ENCODE assay signal across 1 fruit fly cellular context in genomic region chrX:522357-523043, dm6.
TF ChIP-seq lines count a peak whose summit lies in the region.

No protein-coding gene starts in this region.

TF ChIP-seq in whole organism, embryonic, 481 proteins besides CTCF, POLR2A, EP300 and RAD21 (continued from another document and continues in another):
- TF ChIP-seq sens-2 (GFP tag; IDR thresholded peaks at IDR 0.05; lab: Robert Waterston, UW) (peak; percentile 77), disco-r (GFP tag; optimal IDR thresholded peaks at IDR 0.05; lab: Kevin White, UChicago) (peak; percentile 66), Fer2 (tag; optimal IDR thresholded peaks at IDR 0.05; lab: Kevin White, UChicago) (peak; percentile 72), lbe (GFP tag; optimal IDR thresholded peaks at IDR 0.05; lab: Kevin White, UChicago) (peak; percentile 78), Atf-2 (GFP tag; optimal IDR thresholded peaks at IDR 0.05; lab: Kevin White, UChicago) (peak; percentile 81), CG9437 (GFP tag; optimal IDR thresholded peaks at IDR 0.05; lab: Kevin White, UChicago) (no peak), Ptx1 (GFP tag; IDR thresholded peaks at IDR 0.05; lab: Robert Waterston, UW) (peak; percentile 83), org-1 (GFP tag; optimal IDR thresholded peaks at IDR 0.05; lab: Kevin White, UChicago) (peak; percentile 79), wek (GFP tag; optimal IDR thresholded peaks at IDR 0.05; lab: Kevin White, UChicago) (peak; percentile 67), CG18011 (GFP tag; optimal IDR thresholded peaks at IDR 0.05; lab: Kevin White, UChicago) (peak; percentile 61), CG32772 (GFP tag; IDR thresholded peaks at IDR 0.05; lab: Robert Waterston, UW) (peak; percentile 71), CG4404 (GFP tag; IDR thresholded peaks at IDR 0.05; lab: Robert Waterston, UW) (peak; percentile 55; the same call in 1 of the 2 replicates), inv (GFP tag; IDR thresholded peaks at IDR 0.05; lab: Robert Waterston, UW; ENCODE audit: partially characterized antibody) (no peak), Adf1 (GFP tag; IDR thresholded peaks at IDR 0.05; lab: Robert Waterston, UW) (peak; percentile 44; the same call in 1 of the 2 replicates), HLH54F (GFP tag; optimal IDR thresholded peaks at IDR 0.05; lab: Kevin White, UChicago) (peak; percentile 93), CG34224 (GFP tag; IDR thresholded peaks at IDR 0.05; lab: Robert Waterston, UW; ENCODE audit: partially characterized antibody) (no peak), abd-A (tag; optimal IDR thresholded peaks at IDR 0.05; lab: Kevin White, UChicago) (peak; percentile 55), CG17912 (GFP tag; optimal IDR thresholded peaks at IDR 0.05; lab: Kevin White, UChicago) (peak; percentile 74), chif (GFP tag; optimal IDR thresholded peaks at IDR 0.05; lab: Kevin White, UChicago) (peak; percentile 74 to 78), MTF-1 (GFP tag; optimal IDR thresholded peaks at IDR 0.05; lab: Kevin White, UChicago; ENCODE audit: borderline replicate concordance) (peak; percentile 71), CG43689 (GFP tag; IDR thresholded peaks at IDR 0.05; lab: Robert Waterston, UW) (peak; percentile 79), CG11456 (GFP tag; IDR thresholded peaks at IDR 0.05; lab: Robert Waterston, UW) (peak; percentile 97), CG15011 (GFP tag; optimal IDR thresholded peaks at IDR 0.05; lab: Kevin White, UChicago) (peak; percentile 37), Nf-YC (tag; optimal IDR thresholded peaks at IDR 0.05; lab: Kevin White, UChicago) (peak; percentile 76), Dp (GFP tag; optimal IDR thresholded peaks at IDR 0.05; lab: Kevin White, UChicago) (no peak), CG6654 (GFP tag; optimal IDR thresholded peaks at IDR 0.05; lab: Kevin White, UChicago) (peak; percentile 8), CG10321 (GFP tag; IDR thresholded peaks at IDR 0.05; lab: Robert Waterston, UW) (no peak), croc (GFP tag; conservative IDR thresholded peaks at IDR 0.05; lab: Robert Waterston, UW) (peak; percentile 35; the same call in 1 of the 3 replicates), Awh (GFP tag; IDR thresholded peaks at IDR 0.05; lab: Robert Waterston, UW) (peak; percentile 82), Scr (GFP tag; IDR thresholded peaks at IDR 0.05; lab: Robert Waterston, UW; ENCODE audit: partially characterized antibody) (no peak), CG2120 (GFP tag; optimal IDR thresholded peaks at IDR 0.05; lab: Kevin White, UChicago) (peak; percentile 96), otp (GFP tag; IDR thresholded peaks at IDR 0.05; lab: Robert Waterston, UW) (peak; percentile 80; the same call in 2 of the 3 replicates), Lim3 (GFP tag; IDR thresholded peaks at IDR 0.05; lab: Robert Waterston, UW) (no peak), vfl (GFP tag; optimal IDR thresholded peaks at IDR 0.05; lab: Kevin White, UChicago) (peak; percentile 88), fu2 (GFP tag; optimal IDR thresholded peaks at IDR 0.05; lab: Kevin White, UChicago) (peak; percentile 82), Hmx (GFP tag; optimal IDR thresholded peaks at IDR 0.05; lab: Kevin White, UChicago) (peak; percentile 29), crc (GFP tag; optimal IDR thresholded peaks at IDR 0.05; lab: Kevin White, UChicago) (peak; percentile 85), Dek (tag; optimal IDR thresholded peaks at IDR 0.05; lab: Kevin White, UChicago) (peak; percentile 80), HmgD (GFP tag; optimal IDR thresholded peaks at IDR 0.05; lab: Kevin White, UChicago) (peak; percentile 87), Ssrp (tag; optimal IDR thresholded peaks at IDR 0.05; lab: Kevin White, UChicago) (peak; percentile 26), exex (tag; optimal IDR thresholded peaks at IDR 0.05; lab: Kevin White, UChicago) (peak; percentile 52), NC2β (GFP tag; optimal IDR thresholded peaks at IDR 0.05; lab: Kevin White, UChicago) (peak; percentile 84), oc (tag; optimal IDR thresholded peaks at IDR 0.05; lab: Kevin White, UChicago) (peak; percentile 69), lab (GFP tag; optimal IDR thresholded peaks at IDR 0.05; lab: Kevin White, UChicago) (peak; percentile 94), Oli (tag; optimal IDR thresholded peaks at IDR 0.05; lab: Kevin White, UChicago) (peak; percentile 52), CG18619 (GFP tag; optimal IDR thresholded peaks at IDR 0.05; lab: Kevin White, UChicago) (peak; percentile 84), wor (GFP tag; IDR thresholded peaks at IDR 0.05; lab: Robert Waterston, UW) (no peak), CG11695 (GFP tag; IDR thresholded peaks at IDR 0.05; lab: Robert Waterston, UW) (peak; percentile 42; the same call in 1 of the 3 replicates), CG6791 (GFP tag; IDR thresholded peaks at IDR 0.05; lab: Robert Waterston, UW; ENCODE audit: partially characterized antibody) (no peak), D (optimal IDR thresholded peaks at IDR 0.05; lab: Kevin White, UChicago) (no peak), D (GFP tag; optimal IDR thresholded peaks at IDR 0.05; lab: Kevin White, UChicago) (peak; percentile 17), CG4282 (GFP tag; optimal IDR thresholded peaks at IDR 0.05; lab: Kevin White, UChicago) (peak; percentile 75), dati (GFP tag; IDR thresholded peaks at IDR 0.05; lab: Robert Waterston, UW) (peak; percentile 62), onecut (GFP tag; IDR thresholded peaks at IDR 0.05; lab: Robert Waterston, UW) (peak; percentile 98), MESR4 (GFP tag; optimal IDR thresholded peaks at IDR 0.05; lab: Kevin White, UChicago) (peak; percentile 27), br (optimal IDR thresholded peaks at IDR 0.05; lab: Kevin White, UChicago) (no peak), hb (GFP tag; IDR thresholded peaks at IDR 0.05; lab: Robert Waterston, UW; ENCODE audit: partially characterized antibody) (no peak), CG8765 (GFP tag; IDR thresholded peaks at IDR 0.05; lab: Robert Waterston, UW) (peak; percentile 63; the same call in 1 of the 2 replicates), odd (GFP tag; optimal IDR thresholded peaks at IDR 0.05; lab: Kevin White, UChicago) (peak; percentile 58), maf-S (GFP tag; optimal IDR thresholded peaks at IDR 0.05; lab: Kevin White, UChicago) (peak; percentile 83), CG9817 (tag; optimal IDR thresholded peaks at IDR 0.05; lab: Kevin White, UChicago) (peak; percentile 87), CG5245 (GFP tag; optimal IDR thresholded peaks at IDR 0.05; lab: Kevin White, UChicago) (peak; percentile 84), Oaz (GFP tag; IDR thresholded peaks at IDR 0.05; lab: Robert Waterston, UW) (peak; percentile 48), CkIIα-i1 (GFP tag; IDR thresholded peaks at IDR 0.05; lab: Robert Waterston, UW) (no peak), gro (GFP tag; optimal IDR thresholded peaks at IDR 0.05; lab: Kevin White, UChicago) (peak; percentile 93), CG3163 (GFP tag; optimal IDR thresholded peaks at IDR 0.05; lab: Kevin White, UChicago) (peak; percentile 77), psq (GFP tag; optimal IDR thresholded peaks at IDR 0.05; lab: Kevin White, UChicago) (peak; percentile 8), Pdp1 (GFP tag; optimal IDR thresholded peaks at IDR 0.05; lab: Kevin White, UChicago) (peak; percentile 83 to 87), sug (tag; optimal IDR thresholded peaks at IDR 0.05; lab: Kevin White, UChicago) (peak; percentile 84), tup (GFP tag; optimal IDR thresholded peaks at IDR 0.05; lab: Kevin White, UChicago) (peak; percentile 60), pnt (GFP tag; optimal IDR thresholded peaks at IDR 0.05; lab: Kevin White, UChicago) (peak; percentile 86), CG3065 (GFP tag; optimal IDR thresholded peaks at IDR 0.05; lab: Kevin White, UChicago) (peak; percentile 8), Rx (GFP tag; IDR thresholded peaks at IDR 0.05; lab: Robert Waterston, UW) (peak; percentile 71), Hsf (GFP tag; optimal IDR thresholded peaks at IDR 0.05; lab: Kevin White, UChicago) (peak; percentile 83), Gsc (GFP tag; IDR thresholded peaks at IDR 0.05; lab: Robert Waterston, UW) (no peak), zfh2 (GFP tag; optimal IDR thresholded peaks at IDR 0.05; lab: Kevin White, UChicago) (peak; percentile 94), CG2129 (GFP tag; IDR thresholded peaks at IDR 0.05; lab: Robert Waterston, UW; ENCODE audit: partially characterized antibody) (no peak), CG31224 (GFP tag; IDR thresholded peaks at IDR 0.05; lab: Robert Waterston, UW) (peak; percentile 67), CG5953 (GFP tag; IDR thresholded peaks at IDR 0.05; lab: Robert Waterston, UW) (peak; percentile 75), CG9609 (GFP tag; optimal IDR thresholded peaks at IDR 0.05; lab: Kevin White, UChicago) (peak; percentile 85), CG30431 (GFP tag; optimal IDR thresholded peaks at IDR 0.05; lab: Kevin White, UChicago) (no peak), CG12071 (GFP tag; optimal IDR thresholded peaks at IDR 0.05; lab: Kevin White, UChicago) (peak; percentile 88), pum (GFP tag; optimal IDR thresholded peaks at IDR 0.05; lab: Kevin White, UChicago) (peak; percentile 85), fd3F (GFP tag; optimal IDR thresholded peaks at IDR 0.05; lab: Kevin White, UChicago) (peak; percentile 71), ems (GFP tag; optimal IDR thresholded peaks at IDR 0.05; lab: Kevin White, UChicago) (peak; percentile 79), Doc2 (GFP tag; IDR thresholded peaks at IDR 0.05; lab: Robert Waterston, UW) (peak; percentile 65; the same call in 1 of the 2 replicates), gt (GFP tag; IDR thresholded peaks at IDR 0.05; lab: Robert Waterston, UW) (peak; percentile 60; the same call in 1 of the 2 replicates), tio (GFP tag; optimal IDR thresholded peaks at IDR 0.05; lab: Kevin White, UChicago) (peak; percentile 22), dimm (GFP tag; IDR thresholded peaks at IDR 0.05; lab: Robert Waterston, UW) (0 out of 2 replicates have a peak, but pooled peaks have one; percentile 48), MBD-R2 (GFP tag; IDR thresholded peaks at IDR 0.05; lab: Robert Waterston, UW) (peak; percentile 69), Nf-YA (GFP tag; IDR thresholded peaks at IDR 0.05; lab: Robert Waterston, UW) (no peak), Mes4 (GFP tag; optimal IDR thresholded peaks at IDR 0.05; lab: Kevin White, UChicago) (peak; percentile 73), CG16779 (GFP tag; IDR thresholded peaks at IDR 0.05; lab: Robert Waterston, UW) (peak; percentile 93), Hr39 (optimal IDR thresholded peaks at IDR 0.05; lab: Kevin White, UChicago) (no peak), CG12391 (tag; optimal IDR thresholded peaks at IDR 0.05; lab: Kevin White, UChicago) (peak; percentile 61), CG10959 (GFP tag; IDR thresholded peaks at IDR 0.05; lab: Robert Waterston, UW) (peak; percentile 66; the same call in 1 of the 2 replicates), CG10462 (GFP tag; optimal IDR thresholded peaks at IDR 0.05; lab: Kevin White, UChicago) (peak; percentile 20), Ets65A (GFP tag; lab: Kevin White, UChicago) (peak; percentile 95), sc (optimal IDR thresholded peaks at IDR 0.05; lab: Kevin White, UChicago) (no peak), sc (GFP tag; optimal IDR thresholded peaks at IDR 0.05; lab: Kevin White, UChicago) (no peak), CG8944 (GFP tag; optimal IDR thresholded peaks at IDR 0.05; lab: Kevin White, UChicago) (peak; percentile 84), btn (GFP tag; optimal IDR thresholded peaks at IDR 0.05; lab: Kevin White, UChicago) (peak; percentile 3), dysf (GFP tag; IDR thresholded peaks at IDR 0.05; lab: Robert Waterston, UW) (peak; percentile 88), CG34422 (GFP tag; IDR thresholded peaks at IDR 0.05; lab: Robert Waterston, UW) (peak; percentile 84), HLH3B (GFP tag; IDR thresholded peaks at IDR 0.05; lab: Robert Waterston, UW) (peak; percentile 81), schlank (tag; optimal IDR thresholded peaks at IDR 0.05; lab: Kevin White, UChicago) (peak; percentile 88), CG13894 (tag; optimal IDR thresholded peaks at IDR 0.05; lab: Kevin White, UChicago) (peak; percentile 90), en (GFP tag; optimal IDR thresholded peaks at IDR 0.05; lab: Kevin White, UChicago) (peak; percentile 77), CG11560 (tag; IDR thresholded peaks at IDR 0.05; lab: Robert Waterston, UW) (no peak; the same call in 2 of the 3 replicates), CG2202 (tag; optimal IDR thresholded peaks at IDR 0.05; lab: Kevin White, UChicago) (peak; percentile 53), CG4360 (GFP tag; IDR thresholded peaks at IDR 0.05; lab: Robert Waterston, UW) (peak; percentile 61), klu (GFP tag; IDR thresholded peaks at IDR 0.05; lab: Robert Waterston, UW) (peak; percentile 57; the same call in 1 of the 2 replicates), CG15073 (GFP tag; optimal IDR thresholded peaks at IDR 0.05; lab: Kevin White, UChicago) (no peak), hkb (optimal IDR thresholded peaks at IDR 0.05; lab: Kevin White, UChicago) (no peak), hkb (GFP tag; IDR thresholded peaks at IDR 0.05; lab: Robert Waterston, UW) (peak; percentile 80), tgo (GFP tag; IDR thresholded peaks at IDR 0.05; lab: Robert Waterston, UW) (peak; percentile 85), eyg (GFP tag; optimal IDR thresholded peaks at IDR 0.05; lab: Kevin White, UChicago) (peak; percentile 85), danr (GFP tag; IDR thresholded peaks at IDR 0.05; lab: Robert Waterston, UW) (0 out of 2 replicates have a peak, but pooled peaks have one; percentile 30), mirr (GFP tag; optimal IDR thresholded peaks at IDR 0.05; lab: Kevin White, UChicago) (peak; percentile 95), gsb (GFP tag; IDR thresholded peaks at IDR 0.05; lab: Robert Waterston, UW) (peak; percentile 73), gcm2 (GFP tag; optimal IDR thresholded peaks at IDR 0.05; lab: Kevin White, UChicago) (peak; percentile 90), luna (GFP tag; optimal IDR thresholded peaks at IDR 0.05; lab: Kevin White, UChicago) (peak; percentile 70), Gug (GFP tag; IDR thresholded peaks at IDR 0.05; lab: Robert Waterston, UW) (peak; percentile 96), chn (GFP tag; optimal IDR thresholded peaks at IDR 0.05; lab: Kevin White, UChicago) (peak; percentile 82), TFAM (GFP tag; optimal IDR thresholded peaks at IDR 0.05; lab: Kevin White, UChicago) (no peak), lmd (GFP tag; IDR thresholded peaks at IDR 0.05; lab: Robert Waterston, UW) (peak; percentile 84), Nf-YB (GFP tag; optimal IDR thresholded peaks at IDR 0.05; lab: Kevin White, UChicago) (peak; percentile 39), NC2α (GFP tag; optimal IDR thresholded peaks at IDR 0.05; lab: Kevin White, UChicago) (peak; percentile 17), D19B (GFP tag; optimal IDR thresholded peaks at IDR 0.05; lab: Kevin White, UChicago) (no peak), CG7786 (GFP tag; optimal IDR thresholded peaks at IDR 0.05; lab: Kevin White, UChicago) (peak; percentile 92), so (GFP tag; IDR thresholded peaks at IDR 0.05; lab: Robert Waterston, UW) (peak; percentile 82; the same call in 2 of the 3 replicates)
